Fruit fly (Drosophila melanogaster) whole organism, embryonic: ENCODE data around the gene CG8034.

Source experiments
- Asciz ChIP-seq: fragments of 200-800 bp; sonication (Bioruptor generic); optimal IDR thresholded peaks from 2 replicates; lab custom pipeline; 2017; ENCODE audit warnings: missing biosample characterization, mild to moderate bottlenecking, missing genetic modification characterization, missing genetic modification reagents
- CG11456 ChIP-seq: fragments of 200-800 bp; sonication (Bioruptor generic); IDR thresholded peaks from 3 replicates; pipeline ENCODE4 v1.3.6; 2022; ENCODE audit warnings: missing biosample characterization, missing genetic modification characterization
- CG12155 ChIP-seq: fragments of 200-800 bp; sonication (Bioruptor generic); optimal IDR thresholded peaks from 3 replicates; lab custom pipeline; 2016; ENCODE audit warnings: missing biosample characterization, missing genetic modification characterization
- CG13287 ChIP-seq: fragments of 200-800 bp; sonication (Bioruptor generic); IDR thresholded peaks from 2 replicates; pipeline ENCODE4 v1.3.6; 2022; ENCODE audit warnings: missing biosample characterization, missing genetic modification characterization; ENCODE audit not compliant: partially characterized antibody
- CG13296 ChIP-seq: fragments of 200-800 bp; sonication (Bioruptor generic); optimal IDR thresholded peaks from 3 replicates; lab custom pipeline; 2018; ENCODE audit warnings: missing biosample characterization, mild to moderate bottlenecking, missing genetic modification characterization
- CG15696 ChIP-seq: fragments of 200-800 bp; sonication (Bioruptor generic); optimal IDR thresholded peaks from 2 replicates; lab custom pipeline; 2019; ENCODE audit warnings: missing biosample characterization, mild to moderate bottlenecking, missing genetic modification characterization, moderate library complexity
- CG16815 ChIP-seq: fragments of 200-800 bp; sonication (Bioruptor generic); optimal IDR thresholded peaks from 3 replicates; lab custom pipeline; 2017; ENCODE audit warnings: missing biosample characterization, mild to moderate bottlenecking, missing genetic modification characterization
- CG17568 ChIP-seq: fragments of 200-800 bp; sonication (Bioruptor generic); optimal IDR thresholded peaks from 2 replicates; lab custom pipeline; 2018; ENCODE audit warnings: missing biosample characterization, mild to moderate bottlenecking, missing genetic modification characterization, moderate library complexity
- CG2116 ChIP-seq: fragments of 200-800 bp; sonication (Bioruptor generic); optimal IDR thresholded peaks from 3 replicates; lab custom pipeline; 2018; ENCODE audit warnings: missing biosample characterization, mild to moderate bottlenecking, missing genetic modification characterization
- CG2875 ChIP-seq: fragments of 200-800 bp; sonication (Bioruptor generic); optimal IDR thresholded peaks from 2 replicates; lab custom pipeline; 2017; ENCODE audit warnings: missing biosample characterization, mild to moderate bottlenecking, missing genetic modification characterization, missing genetic modification reagents
- CG30020 ChIP-seq: fragments of 200-800 bp; optimal IDR thresholded peaks from 2 replicates; lab custom pipeline; 2019; ENCODE audit warnings: missing biosample characterization, mild to moderate bottlenecking, missing genetic modification characterization, moderate library complexity
- CG33557 ChIP-seq: fragments of 200-800 bp; sonication (Bioruptor generic); optimal IDR thresholded peaks from 2 replicates; lab custom pipeline; 2019; ENCODE audit warnings: missing biosample characterization, mild to moderate bottlenecking, missing genetic modification characterization, moderate library complexity
- CG34376 ChIP-seq: fragments of 200-800 bp; sonication (Bioruptor generic); optimal IDR thresholded peaks from 2 replicates; lab custom pipeline; 2018; ENCODE audit warnings: missing biosample characterization, mild to moderate bottlenecking, missing genetic modification characterization
- CG3995 ChIP-seq: fragments of 200-800 bp; sonication (Bioruptor generic); optimal IDR thresholded peaks from 3 replicates; lab custom pipeline; 2016; ENCODE audit warnings: missing biosample characterization, missing genetic modification characterization
- CG6791 ChIP-seq: fragments of 200-800 bp; sonication (Bioruptor generic); IDR thresholded peaks from 3 replicates; pipeline ENCODE4 v1.3.6; 2022; ENCODE audit warnings: missing biosample characterization, missing genetic modification characterization; ENCODE audit not compliant: partially characterized antibody
- CG7357 ChIP-seq: fragments of 200-800 bp; sonication (Bioruptor generic); IDR thresholded peaks from 3 replicates; pipeline ENCODE4 v1.3.6; 2022; ENCODE audit warnings: missing biosample characterization, missing genetic modification characterization
- CG7745 ChIP-seq: fragments of 200-800 bp; sonication (Bioruptor generic); optimal IDR thresholded peaks from 2 replicates; lab custom pipeline; 2018; ENCODE audit warnings: missing biosample characterization, mild to moderate bottlenecking, missing genetic modification characterization, moderate library complexity
- CG7987 ChIP-seq: fragments of 200-800 bp; sonication (Bioruptor generic); optimal IDR thresholded peaks from 2 replicates; lab custom pipeline; 2018; ENCODE audit warnings: missing biosample characterization, mild to moderate bottlenecking, missing genetic modification characterization, moderate library complexity
- CG8089 ChIP-seq: fragments of 200-800 bp; sonication (Bioruptor generic); optimal IDR thresholded peaks from 3 replicates; lab custom pipeline; 2016; ENCODE audit warnings: missing biosample characterization, missing genetic modification characterization
- CG8290 ChIP-seq, 3 experiments: fragments of 200-800 bp; sonication (Bioruptor generic); optimal IDR thresholded peaks; 2 replicates each; lab custom pipeline; 2016 to 2019; ENCODE audit warnings: missing biosample characterization in 3 of 3, missing genetic modification characterization in 3 of 3, mild to moderate bottlenecking in 2 of 3, moderate library complexity in 1 of 3
- CG9876 ChIP-seq: fragments of 200-800 bp; sonication (Bioruptor generic); optimal IDR thresholded peaks from 2 replicates; lab custom pipeline; 2016; ENCODE audit warnings: missing biosample characterization, missing genetic modification characterization
- Drgx ChIP-seq: fragments of 200-800 bp; sonication (Bioruptor generic); IDR thresholded peaks from 2 replicates; pipeline ENCODE4 v1.3.6; 2022; ENCODE audit warnings: missing biosample characterization, missing genetic modification characterization
- Eip74EF ChIP-seq, 2 experiments: fragments of 200-800 bp in 1 of 2; fragments of >200 bp in 1 of 2; sonication (Bioruptor generic) in 1 of 2; optimal IDR thresholded peaks; 2 replicates each; lab custom pipeline; 2017 to 2019; ENCODE audit warnings: missing biosample characterization in 2 of 2, missing genetic modification characterization in 2 of 2, mild to moderate bottlenecking in 1 of 2, moderate library complexity in 1 of 2
- Hmr ChIP-seq: fragments of 200-800 bp; sonication (Bioruptor generic); optimal IDR thresholded peaks from 3 replicates; lab custom pipeline; 2017; ENCODE audit warnings: mild to moderate bottlenecking, missing biosample characterization, missing genetic modification reagents, missing genetic modification characterization
- Hr78 ChIP-seq, 2 experiments: fragments of 200-800 bp in 1 of 2; fragments of >200 bp in 1 of 2; sonication (Bioruptor generic) in 1 of 2; optimal IDR thresholded peaks; 2 replicates each; lab custom pipeline; 2017 to 2019; ENCODE audit warnings: missing biosample characterization in 2 of 2, missing genetic modification characterization in 2 of 2, mild to moderate bottlenecking in 1 of 2, moderate library complexity in 1 of 2
- Mad ChIP-seq: fragments of 200-800 bp; sonication (Bioruptor generic); optimal IDR thresholded peaks from 2 replicates; lab custom pipeline; 2016; ENCODE audit warnings: missing biosample characterization, missing genetic modification characterization
- Oaz ChIP-seq: fragments of 200-800 bp; sonication (Bioruptor generic); IDR thresholded peaks from 2 replicates; pipeline ENCODE4 v1.3.6; 2022; ENCODE audit warnings: missing biosample characterization, missing genetic modification characterization
- Side ChIP-seq: fragments of 200-800 bp; sonication (Bioruptor generic); optimal IDR thresholded peaks from 2 replicates; lab custom pipeline; 2016; ENCODE audit warnings: missing biosample characterization, missing genetic modification characterization
- Sry-δ ChIP-seq: fragments of 200-800 bp; sonication (Bioruptor generic); optimal IDR thresholded peaks from 2 replicates; lab custom pipeline; 2016; ENCODE audit warnings: missing biosample characterization, missing genetic modification characterization
- TFAM ChIP-seq: fragments of 200-800 bp; sonication (Bioruptor generic); optimal IDR thresholded peaks from 2 replicates; lab custom pipeline; 2017; ENCODE audit warnings: missing biosample characterization, missing genetic modification characterization, inconsistent platforms
- Tbp ChIP-seq: fragments of >200 bp; optimal IDR thresholded peaks from 2 replicates; lab custom pipeline; 2018; ENCODE audit warnings: missing biosample characterization, missing genetic modification characterization
- Trl ChIP-seq, 3 experiments: fragments of >200 bp in 2 of 3; fragments of 200-800 bp in 1 of 3; sonication (Bioruptor generic) in 1 of 3; optimal IDR thresholded peaks; 2 replicates in 1 of 3; 3 replicates in 2 of 3; lab custom pipeline; 2016 to 2017; ENCODE audit warnings: missing biosample characterization in 1 of 3, missing genetic modification characterization in 1 of 3
- amos ChIP-seq: fragments of 200-800 bp; sonication (Bioruptor generic); IDR thresholded peaks from 2 replicates; pipeline ENCODE4 v1.3.6; 2022; ENCODE audit warnings: missing biosample characterization, missing genetic modification characterization; ENCODE audit not compliant: partially characterized antibody
- ase ChIP-seq: fragments of 200-800 bp; sonication (Bioruptor generic); IDR thresholded peaks from 3 replicates; pipeline ENCODE4 v1.3.6; 2022; ENCODE audit warnings: missing biosample characterization, missing genetic modification characterization
- dpn ChIP-seq, 2 experiments: fragments of 200-800 bp; sonication (Bioruptor generic); optimal IDR thresholded peaks; 3 replicates each; lab custom pipeline; 2016; ENCODE audit warnings: missing biosample characterization in 2 of 2, missing genetic modification characterization in 2 of 2
- ewg ChIP-seq: fragments of 200-800 bp; sonication (Bioruptor generic); optimal IDR thresholded peaks from 3 replicates; lab custom pipeline; 2017; ENCODE audit warnings: mild to moderate bottlenecking, missing biosample characterization, missing genetic modification reagents, missing genetic modification characterization
- jigr1 ChIP-seq: fragments of 200-800 bp; sonication (Bioruptor generic); IDR thresholded peaks from 3 replicates; pipeline ENCODE4 v1.3.6; 2022; ENCODE audit warnings: missing biosample characterization, missing genetic modification characterization
- knrl ChIP-seq: fragments of 200-800 bp; sonication (Bioruptor generic); IDR thresholded peaks from 3 replicates; pipeline ENCODE4 v1.3.6; 2022; ENCODE audit warnings: missing biosample characterization, missing genetic modification characterization; ENCODE audit not compliant: partially characterized antibody
- maf-S ChIP-seq: fragments of 200-800 bp; sonication (Bioruptor generic); optimal IDR thresholded peaks from 2 replicates; lab custom pipeline; 2016; ENCODE audit warnings: missing biosample characterization, missing genetic modification characterization
- run ChIP-seq: fragments of 200-800 bp; sonication (Bioruptor generic); optimal IDR thresholded peaks from 3 replicates; lab custom pipeline; 2018; ENCODE audit warnings: missing biosample characterization, mild to moderate bottlenecking, missing genetic modification characterization
- salm ChIP-seq: fragments of 200-800 bp; sonication (Bioruptor generic); optimal IDR thresholded peaks from 2 replicates; lab custom pipeline; 2018; ENCODE audit warnings: missing biosample characterization, mild to moderate bottlenecking, missing genetic modification characterization
- sc ChIP-seq, 3 experiments: fragments of >200 bp in 2 of 3; fragments of 200-800 bp in 1 of 3; sonication (Bioruptor generic) in 1 of 3; optimal IDR thresholded peaks; 2 replicates in 2 of 3; 3 replicates in 1 of 3; lab custom pipeline; 2017; ENCODE audit warnings: mild to moderate bottlenecking in 1 of 3, missing biosample characterization in 1 of 3, missing genetic modification characterization in 1 of 3, missing genetic modification reagents in 1 of 3
- sd ChIP-seq: fragments of 200-800 bp; sonication (Bioruptor generic); optimal IDR thresholded peaks from 3 replicates; lab custom pipeline; 2018; ENCODE audit warnings: missing biosample characterization, mild to moderate bottlenecking, missing genetic modification characterization, moderate library complexity
- slbo ChIP-seq: fragments of 200-800 bp; sonication (Bioruptor generic); IDR thresholded peaks from 2 replicates; pipeline ENCODE4 v1.3.6; 2022; ENCODE audit warnings: missing biosample characterization, missing genetic modification characterization
- tin ChIP-seq: fragments of 200-800 bp; sonication (Bioruptor generic); optimal IDR thresholded peaks from 3 replicates; lab custom pipeline; 2016; ENCODE audit warnings: missing biosample characterization, missing genetic modification characterization
- trem ChIP-seq: fragments of 200-800 bp; optimal IDR thresholded peaks from 3 replicates; lab custom pipeline; 2019; ENCODE audit warnings: missing biosample characterization, mild to moderate bottlenecking, missing genetic modification characterization, moderate library complexity
- ttk ChIP-seq: fragments of 200-800 bp; sonication (Bioruptor generic); IDR thresholded peaks from 2 replicates; pipeline ENCODE4 v2.1.2; 2022; ENCODE audit warnings: missing biosample characterization, missing genetic modification characterization
- vvl ChIP-seq: fragments of 200-800 bp; sonication (Bioruptor generic); IDR thresholded peaks from 2 replicates; pipeline ENCODE4 v1.3.6; 2022; ENCODE audit warnings: missing biosample characterization, missing genetic modification characterization

Gene CG8034

DNA sequence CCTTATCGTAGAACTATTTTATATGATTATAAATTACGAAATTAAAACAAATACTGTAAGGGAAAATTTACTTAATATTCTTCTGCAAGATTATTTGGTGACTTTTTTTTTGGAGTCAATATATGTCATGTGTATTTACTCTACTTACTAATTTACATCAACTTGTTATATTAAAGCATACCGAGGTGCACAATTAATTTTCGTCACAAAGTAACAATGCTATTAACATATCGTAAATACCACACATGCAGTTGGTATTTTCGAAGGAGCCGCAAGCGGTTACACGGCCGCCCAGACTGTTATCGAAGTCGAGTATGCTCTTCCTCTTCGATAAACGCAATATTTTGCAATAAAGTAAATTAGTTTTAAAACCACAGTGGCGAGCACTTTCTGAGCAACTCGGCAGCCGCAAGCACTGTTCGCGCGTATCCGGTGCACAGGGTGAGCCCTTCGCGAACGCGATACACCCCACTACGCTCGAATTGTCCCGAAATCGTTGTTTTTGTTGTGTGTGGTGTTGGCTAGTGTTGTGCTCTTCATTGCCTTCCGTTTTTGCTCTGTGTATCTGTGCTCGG, 36.3 kb downstream of the CG8034 start, which contains the start of gene Vav (continued):
- no peak for TF ChIP-seq Hr78 (GFP tag; optimal IDR thresholded peaks at IDR 0.05; lab: Kevin White, UChicago)
- TF ChIP-seq jigr1 (GFP tag; lab: Robert Waterston, UW), result no peak
- TF ChIP-seq CG33557, result no peak
- no peak for TF ChIP-seq CG7745 (tag; lab: Kevin White, UChicago)
- TF ChIP-seq CG13287, result peak; percentile 50
- TF ChIP-seq slbo, result no peak
- TF ChIP-seq Drgx (GFP tag; lab: Robert Waterston, UW), result no peak
- TF ChIP-seq CG6791 (GFP tag; lab: Robert Waterston, UW), result 0 out of 3 replicates have a peak, but pooled peaks have one; percentile 15
- TF ChIP-seq Mad (GFP tag; lab: Kevin White, UChicago), result no peak
- no peak for TF ChIP-seq Side (GFP tag; lab: Kevin White, UChicago)
- no peak for TF ChIP-seq Eip74EF (GFP tag; optimal IDR thresholded peaks at IDR 0.05; lab: Kevin White, UChicago)
- TF ChIP-seq CG12155 (GFP tag; lab: Kevin White, UChicago), result no peak
- TF ChIP-seq CG15696 (tag; lab: Kevin White, UChicago), result no peak
- TF ChIP-seq CG13296 (GFP tag; lab: Kevin White, UChicago), result no peak
- TF ChIP-seq salm, result no peak
- no peak for TF ChIP-seq Tbp (GFP tag; lab: Kevin White, UChicago)
- no peak for TF ChIP-seq ase (GFP tag; lab: Robert Waterston, UW)
- TF ChIP-seq run, result no peak
- no peak for TF ChIP-seq maf-S
- TF ChIP-seq amos (GFP tag; lab: Robert Waterston, UW), result peak; percentile 42
- TF ChIP-seq dpn (GFP tag; optimal IDR thresholded peaks at IDR 0.05; lab: Kevin White, UChicago), result no peak
- TF ChIP-seq sd (tag; lab: Kevin White, UChicago), result no peak
- TF ChIP-seq CG9876 (GFP tag; lab: Kevin White, UChicago), result no peak
- no peak for TF ChIP-seq knrl (GFP tag; lab: Robert Waterston, UW)
- no peak for TF ChIP-seq Hmr (GFP tag; lab: Kevin White, UChicago)
- no peak for TF ChIP-seq CG34376 (GFP tag; lab: Kevin White, UChicago)
- TF ChIP-seq Trl (optimal IDR thresholded peaks at IDR 0.05; lab: Kevin White, UChicago), result no peak
- TF ChIP-seq Trl (GFP tag; optimal IDR thresholded peaks at IDR 0.05; lab: Kevin White, UChicago), result no peak
- TF ChIP-seq sc (optimal IDR thresholded peaks at IDR 0.05; lab: Kevin White, UChicago), result no peak
- no peak for TF ChIP-seq sc (GFP tag; optimal IDR thresholded peaks at IDR 0.05; lab: Kevin White, UChicago)
- TF ChIP-seq CG17568 (GFP tag; lab: Kevin White, UChicago), result no peak
- TF ChIP-seq CG2875 (GFP tag; lab: Kevin White, UChicago), result no peak
- TF ChIP-seq CG8089 (GFP tag; lab: Kevin White, UChicago), result no peak
- TF ChIP-seq CG16815 (GFP tag; lab: Kevin White, UChicago), result no peak
- no peak for TF ChIP-seq trem (tag; lab: Kevin White, UChicago)
- peak; percentile 22 for TF ChIP-seq CG7987 (GFP tag; lab: Kevin White, UChicago)
- TF ChIP-seq CG7357 (GFP tag; lab: Robert Waterston, UW), result no peak
- TF ChIP-seq Sry-δ (GFP tag; lab: Kevin White, UChicago), result peak; percentile 10
- no peak for TF ChIP-seq CG11456 (GFP tag; lab: Robert Waterston, UW)
- TF ChIP-seq TFAM (GFP tag; lab: Kevin White, UChicago), result no peak
- no peak for TF ChIP-seq CG30020 (tag; lab: Kevin White, UChicago)
- no peak for TF ChIP-seq Oaz
- no peak for TF ChIP-seq tin (GFP tag; lab: Kevin White, UChicago)
- no peak for TF ChIP-seq Asciz (GFP tag; lab: Kevin White, UChicago)
- no peak for TF ChIP-seq CG3995 (GFP tag; lab: Kevin White, UChicago)
- TF ChIP-seq CG2116, result peak; percentile 61
- TF ChIP-seq ewg, result no peak
- TF ChIP-seq vvl (GFP tag; lab: Robert Waterston, UW), result no peak
- no peak for TF ChIP-seq ttk (GFP tag; lab: Robert Waterston, UW)
- TF ChIP-seq CG8290 (GFP tag; optimal IDR thresholded peaks at IDR 0.05; lab: Kevin White, UChicago), result no peak
- TF ChIP-seq CG8290 (tag; optimal IDR thresholded peaks at IDR 0.05; lab: Kevin White, UChicago), result no peak
